Fruit fly (Drosophila melanogaster): ENCODE data around the gene CG14711.

DNA sequence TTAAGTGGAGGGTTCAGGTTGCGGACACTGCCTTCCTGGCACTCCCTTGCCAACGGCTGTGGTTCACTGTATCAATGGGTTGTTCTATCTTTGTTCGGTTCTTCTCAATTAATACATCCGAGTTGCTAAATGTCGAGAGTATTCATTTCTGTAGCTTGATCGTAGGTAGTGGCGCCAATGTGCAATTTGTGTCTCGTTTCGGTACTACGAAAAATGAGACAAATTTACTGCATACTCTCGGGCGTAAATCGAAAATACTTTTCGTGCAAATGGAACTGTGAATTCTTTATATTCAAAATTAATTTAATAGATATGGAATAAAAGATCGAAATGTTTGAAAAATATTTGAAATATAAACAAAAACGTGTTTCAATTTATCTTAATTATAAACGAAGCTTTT lies 42.4 kb downstream of the CG14711 start:
- no peak for TF ChIP-seq psq (optimal IDR thresholded peaks at IDR 0.05)
- no peak for TF ChIP-seq usp (GFP tag; optimal IDR thresholded peaks at IDR 0.05)
- TF ChIP-seq pan (optimal IDR thresholded peaks at IDR 0.05), result no peak
- no peak for TF ChIP-seq CG8478 (optimal IDR thresholded peaks at IDR 0.05)
- no peak for TF ChIP-seq Dll (optimal IDR thresholded peaks at IDR 0.05)
- TF ChIP-seq EcR (GFP tag; optimal IDR thresholded peaks at IDR 0.05), result no peak

Data from whole organism.